Worm (Caenorhabditis elegans) whole organism, early embryonic: ENCODE results near the gene nlp-32.

Source experiments
- B0310.2 ChIP-seq: sonication (generic microtip); optimal IDR thresholded peaks from 2 replicates; lab custom pipeline; 2016; ENCODE audit warnings: mild to moderate bottlenecking, missing genetic modification characterization, missing compliant biosample characterization
- aly-1 ChIP-seq: sonication (generic microtip); optimal IDR thresholded peaks from 2 replicates; lab custom pipeline; 2016; ENCODE audit warnings: missing genetic modification characterization, missing compliant biosample characterization
- ama-1 ChIP-seq: fragments of 150-350 bp; optimal IDR thresholded peaks from 2 replicates; lab custom pipeline; 2014
- flt-1 ChIP-seq: fragments of 200-800 bp; sonication (Bioruptor generic); IDR thresholded peaks from 2 replicates; pipeline ENCODE4 v1.3.6; 2022; ENCODE audit warnings: missing genetic modification characterization, missing compliant biosample characterization
- hnd-1 ChIP-seq: sonication (generic microtip); optimal IDR thresholded peaks from 2 replicates; lab custom pipeline; 2016; ENCODE audit warnings: missing genetic modification characterization, missing compliant biosample characterization
- pes-1 ChIP-seq: fragments of 200-800 bp; sonication (Bioruptor generic); IDR thresholded peaks from 2 replicates; pipeline ENCODE4 v1.3.6; 2022; ENCODE audit warnings: missing genetic modification reagents, missing genetic modification characterization, missing compliant biosample characterization
- scrt-1 ChIP-seq: fragments of 200-800 bp; sonication (Bioruptor generic); IDR thresholded peaks from 2 replicates; pipeline ENCODE4 v1.3.6; 2022; ENCODE audit warnings: missing genetic modification characterization, missing compliant biosample characterization
- sea-1 ChIP-seq: fragments of 200-800 bp; sonication (Bioruptor generic); conservative IDR thresholded peaks from 2 replicates; pipeline ENCODE4 v1.3.6; 2022; ENCODE audit warnings: missing genetic modification characterization, missing compliant biosample characterization
- tbx-11 ChIP-seq: fragments of 200-800 bp; sonication (Bioruptor generic); IDR thresholded peaks from 2 replicates; pipeline ENCODE4 v1.3.6; 2022; ENCODE audit warnings: missing genetic modification characterization, missing compliant biosample characterization
- tbx-37 ChIP-seq: fragments of 200-800 bp; sonication (Bioruptor generic); conservative IDR thresholded peaks from 2 replicates; pipeline ENCODE4 v1.3.6; 2022; ENCODE audit warnings: missing genetic modification reagents, missing genetic modification characterization, missing compliant biosample characterization
- tra-4 ChIP-seq: sonication (generic microtip); optimal IDR thresholded peaks from 2 replicates; lab custom pipeline; 2017; ENCODE audit warnings: missing genetic modification characterization, missing compliant biosample characterization

DNA sequence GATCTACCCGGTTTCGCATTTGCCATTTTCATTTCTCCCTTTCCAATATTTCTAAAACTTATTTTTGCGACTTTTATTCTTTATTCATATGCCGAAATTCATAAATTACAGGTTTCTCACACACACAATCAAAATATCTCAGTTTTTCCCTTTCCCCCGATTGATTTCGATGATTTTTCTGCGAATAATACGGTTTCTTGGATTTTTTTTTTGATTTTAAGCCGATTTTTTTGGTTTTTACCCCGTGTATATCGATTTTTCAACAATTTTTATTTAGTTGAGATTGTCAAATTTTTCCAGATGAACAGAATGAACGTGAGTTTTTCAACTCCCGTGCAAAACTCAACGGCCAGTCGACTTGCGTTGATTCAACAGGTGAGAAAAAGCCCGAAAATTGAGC is 11.2 kb downstream of the nlp-32 start, which contains the start of gene mat-3:
- no peak for TF ChIP-seq hnd-1 (tag; lab: Kevin White, UChicago)
- TF ChIP-seq ama-1 (lab: Kevin White, UChicago), result no peak
- TF ChIP-seq tra-4 (tag; lab: Kevin White, UChicago), result no peak
- no peak for TF ChIP-seq aly-1 (tag; lab: Kevin White, UChicago)
- no peak for TF ChIP-seq B0310.2 (tag; lab: Kevin White, UChicago)
- TF ChIP-seq sea-1 (GFP tag; lab: Robert Waterston, UW), result no peak
- TF ChIP-seq flt-1 (GFP tag; lab: Robert Waterston, UW), result no peak
- no peak for TF ChIP-seq scrt-1
- no peak for TF ChIP-seq tbx-11 (GFP tag; lab: Robert Waterston, UW)
- no peak for TF ChIP-seq tbx-37 (GFP tag; lab: Robert Waterston, UW)
- TF ChIP-seq pes-1 (GFP tag; lab: Robert Waterston, UW), result no peak
